Worm (Caenorhabditis elegans): ENCODE data around the gene smc-5.

The smc-5 gene

ce11 chrII:5092362-5093281, 30.7 kb downstream of the smc-5 start, which contains the start of gene C04G6.2:
Gene C04G6.2, plus strand, starts transcription at chrII:5093231.
- TF ChIP-seq cog-1 (tag; optimal IDR thresholded peaks at IDR 0.05) = peak; percentile 82
- TF ChIP-seq klf-2 (GFP tag; conservative IDR thresholded peaks at IDR 0.05) = no peak

- TF ChIP-seq flt-1 (GFP tag; IDR thresholded peaks at IDR 0.05) (no peak), T22C8.4 (GFP tag; IDR thresholded peaks at IDR 0.05) (no peak), med-1 (GFP tag; optimal IDR thresholded peaks at IDR 0.05; ENCODE audit: insufficient read depth) (no peak), ztf-23 (GFP tag; IDR thresholded peaks at IDR 0.05) (no peak), tab-1 (GFP tag; IDR thresholded peaks at IDR 0.05) (no peak), cog-1 (tag; optimal IDR thresholded peaks at IDR 0.05) (no peak), ref-1 (GFP tag; conservative IDR thresholded peaks at IDR 0.05) (no peak), ztf-29 (GFP tag; IDR thresholded peaks at IDR 0.05) (no peak), klf-2 (GFP tag; conservative IDR thresholded peaks at IDR 0.05) (no peak)
Observed at ce11 chrII:5093945-5094344, 32.0 kb downstream of the smc-5 start, which contains the start of gene C04G6.13. Gene C04G6.13, plus strand, starts transcription at chrII:5094245.

- TF ChIP-seq ref-1 (GFP tag; conservative IDR thresholded peaks at IDR 0.05) (peak; percentile 99), ztf-29 (GFP tag; IDR thresholded peaks at IDR 0.05) (peak; percentile 57; the same call in 1 of the 2 replicates), ztf-23 (GFP tag; IDR thresholded peaks at IDR 0.05) (peak; percentile 98), klf-2 (GFP tag; conservative IDR thresholded peaks at IDR 0.05) (peak; percentile 98), tab-1 (GFP tag; IDR thresholded peaks at IDR 0.05) (peak; percentile 85), flt-1 (GFP tag; IDR thresholded peaks at IDR 0.05) (peak; percentile 88)
Observed at ce11 chrII:5097463-5097862, 35.5 kb downstream of the smc-5 start.

- TF ChIP-seq ztf-29 (GFP tag; IDR thresholded peaks at IDR 0.05) = no peak
- TF ChIP-seq tab-1 (GFP tag; IDR thresholded peaks at IDR 0.05) = no peak
- TF ChIP-seq cog-1 (tag; optimal IDR thresholded peaks at IDR 0.05) = no peak
- no peak for TF ChIP-seq klf-2 (GFP tag; conservative IDR thresholded peaks at IDR 0.05)
- no peak for TF ChIP-seq ref-1 (GFP tag; conservative IDR thresholded peaks at IDR 0.05)
- no peak for TF ChIP-seq flt-1 (GFP tag; IDR thresholded peaks at IDR 0.05)
- TF ChIP-seq med-1 (GFP tag; optimal IDR thresholded peaks at IDR 0.05; ENCODE audit: insufficient read depth) = no peak
- no peak for TF ChIP-seq ztf-23 (GFP tag; IDR thresholded peaks at IDR 0.05)
- no peak for TF ChIP-seq T22C8.4 (GFP tag; IDR thresholded peaks at IDR 0.05)
Observed at ce11 chrII:5099034-5099433, 37.1 kb downstream of the smc-5 start.

ce11 chrII:5099649-5100048, 37.7 kb downstream of the smc-5 start, which contains the start of gene C04G6.6:
Gene C04G6.6, minus strand, starts transcription at chrII:5099749.
- TF ChIP-seq klf-2 (GFP tag; conservative IDR thresholded peaks at IDR 0.05) (no peak), ztf-29 (GFP tag; IDR thresholded peaks at IDR 0.05) (no peak), flt-1 (GFP tag; IDR thresholded peaks at IDR 0.05) (no peak), cog-1 (tag; optimal IDR thresholded peaks at IDR 0.05) (no peak), med-1 (GFP tag; optimal IDR thresholded peaks at IDR 0.05; ENCODE audit: insufficient read depth) (no peak), ref-1 (GFP tag; conservative IDR thresholded peaks at IDR 0.05) (no peak), tab-1 (GFP tag; IDR thresholded peaks at IDR 0.05) (no peak), ztf-23 (GFP tag; IDR thresholded peaks at IDR 0.05) (no peak), T22C8.4 (GFP tag; IDR thresholded peaks at IDR 0.05) (no peak)

- no peak for TF ChIP-seq ztf-29 (GFP tag; IDR thresholded peaks at IDR 0.05)
- TF ChIP-seq ztf-23 (GFP tag; IDR thresholded peaks at IDR 0.05) = no peak
- no peak for TF ChIP-seq med-1 (GFP tag; optimal IDR thresholded peaks at IDR 0.05; ENCODE audit: insufficient read depth)
- TF ChIP-seq tab-1 (GFP tag; IDR thresholded peaks at IDR 0.05) = no peak
- TF ChIP-seq cog-1 (tag; optimal IDR thresholded peaks at IDR 0.05) = no peak
- no peak for TF ChIP-seq flt-1 (GFP tag; IDR thresholded peaks at IDR 0.05)
Observed at ce11 chrII:5101701-5102100, 39.8 kb downstream of the smc-5 start, which contains the start of the genes idpb-3 and idpb-1. Gene idpb-3, minus strand, starts transcription at chrII:5101801. Gene idpb-1, plus strand, starts transcription at chrII:5101984.

ce11 chrII:5103189-5103588, 41.3 kb downstream of the smc-5 start:
- TF ChIP-seq tab-1 (GFP tag; IDR thresholded peaks at IDR 0.05) (no peak), ztf-29 (GFP tag; IDR thresholded peaks at IDR 0.05) (no peak), ref-1 (GFP tag; conservative IDR thresholded peaks at IDR 0.05) (no peak), ztf-23 (GFP tag; IDR thresholded peaks at IDR 0.05) (no peak), flt-1 (GFP tag; IDR thresholded peaks at IDR 0.05) (no peak), T22C8.4 (GFP tag; IDR thresholded peaks at IDR 0.05) (no peak), cog-1 (tag; optimal IDR thresholded peaks at IDR 0.05) (no peak), klf-2 (GFP tag; conservative IDR thresholded peaks at IDR 0.05) (no peak), med-1 (GFP tag; optimal IDR thresholded peaks at IDR 0.05; ENCODE audit: insufficient read depth) (no peak)

- TF ChIP-seq ztf-29 (GFP tag; IDR thresholded peaks at IDR 0.05) = no peak
- TF ChIP-seq ztf-23 (GFP tag; IDR thresholded peaks at IDR 0.05) = no peak
- TF ChIP-seq cog-1 (tag; optimal IDR thresholded peaks at IDR 0.05) = no peak
- TF ChIP-seq klf-2 (GFP tag; conservative IDR thresholded peaks at IDR 0.05) = no peak
- TF ChIP-seq T22C8.4 (GFP tag; IDR thresholded peaks at IDR 0.05) = no peak
- TF ChIP-seq ref-1 (GFP tag; conservative IDR thresholded peaks at IDR 0.05) = no peak
- TF ChIP-seq tab-1 (GFP tag; IDR thresholded peaks at IDR 0.05) = no peak
- no peak for TF ChIP-seq flt-1 (GFP tag; IDR thresholded peaks at IDR 0.05)
- no peak for TF ChIP-seq med-1 (GFP tag; optimal IDR thresholded peaks at IDR 0.05; ENCODE audit: insufficient read depth)
Observed at ce11 chrII:5103784-5104457, 42.0 kb downstream of the smc-5 start, which contains the start of the genes C04G6.11 and mpk-2. Gene C04G6.11, minus strand, starts transcription at chrII:5103834. Gene mpk-2, plus strand, starts transcription at chrII:5104118.

ce11 chrII:5105020-5105419, 43.1 kb downstream of the smc-5 start:
- peak; percentile 98 for TF ChIP-seq ztf-29 (GFP tag; IDR thresholded peaks at IDR 0.05)
- TF ChIP-seq med-1 (GFP tag; optimal IDR thresholded peaks at IDR 0.05; ENCODE audit: insufficient read depth) = peak; percentile 90
- TF ChIP-seq ref-1 (GFP tag; conservative IDR thresholded peaks at IDR 0.05) = peak; percentile 97
- peak; percentile 98 for TF ChIP-seq tab-1 (GFP tag; IDR thresholded peaks at IDR 0.05)
- TF ChIP-seq klf-2 (GFP tag; conservative IDR thresholded peaks at IDR 0.05) = peak; percentile 95
- TF ChIP-seq cog-1 (tag; optimal IDR thresholded peaks at IDR 0.05) = peak; percentile 91
- TF ChIP-seq flt-1 (GFP tag; IDR thresholded peaks at IDR 0.05) = peak; percentile 99
- peak; percentile 94 for TF ChIP-seq T22C8.4 (GFP tag; IDR thresholded peaks at IDR 0.05)
- TF ChIP-seq ztf-23 (GFP tag; IDR thresholded peaks at IDR 0.05) = peak; percentile 96

Data from whole organism, midembryonic.